Worm (Caenorhabditis elegans) whole organism, mixed stage, embryonic: ENCODE measurements around the gene sex-1.

Experiments
- nhr-2 ChIP-seq: fragments of 150-350 bp; optimal IDR thresholded peaks from 2 replicates; lab custom pipeline; 2014; ENCODE audit warnings: missing biosample characterization, missing genetic modification characterization
- pha-4 ChIP-seq: fragments of 150-350 bp; optimal IDR thresholded peaks from 2 replicates; lab custom pipeline; 2018; ENCODE audit warnings: missing biosample characterization, missing genetic modification reagents, missing genetic modification characterization

ce11 chrX:10167005-10167404 lies 38.2 kb downstream of the sex-1 start, which contains the start of gene rnp-9:
- TF ChIP-seq pha-4 = no peak
- TF ChIP-seq nhr-2 (tag; lab: Kevin White, UChicago) = no peak
